Fruit fly (Drosophila melanogaster): ENCODE data around the gene Drak.
A peak's percentile ranks its signal among the peaks of the same experiment; 100 is the strongest.
"Not testable (repeated sequence)": the region's sequence is repeated elsewhere in the genome, so short reads cannot be mapped to it uniquely, and the experiment has no call there.

Drak gene

dm6 chrX:11578841-11579240 is 85.9 kb downstream of the Drak start:
- TF ChIP-seq CG8301 (tag; optimal IDR thresholded peaks at IDR 0.05) (no peak), gl (tag; optimal IDR thresholded peaks at IDR 0.05) (no peak), CG13204 (GFP tag; optimal IDR thresholded peaks at IDR 0.05) (no peak), CG8159 (tag; optimal IDR thresholded peaks at IDR 0.05) (no peak), CG10348 (GFP tag; IDR thresholded peaks at IDR 0.05) (no peak), CG14655 (GFP tag; optimal IDR thresholded peaks at IDR 0.05) (no peak), CG32121 (GFP tag; IDR thresholded peaks at IDR 0.05) (no peak), Ets98B (GFP tag; IDR thresholded peaks at IDR 0.05) (no peak), rn (GFP tag; IDR thresholded peaks at IDR 0.05) (no peak), fd96Ca (GFP tag; IDR thresholded peaks at IDR 0.05) (no peak), EcR (GFP tag; optimal IDR thresholded peaks at IDR 0.05) (no peak), Snoo (tag; optimal IDR thresholded peaks at IDR 0.05) (no peak), CG34367 (tag; optimal IDR thresholded peaks at IDR 0.05) (no peak), CG4496 (GFP tag; IDR thresholded peaks at IDR 0.05) (no peak), CG9948 (tag; optimal IDR thresholded peaks at IDR 0.05) (no peak), Pif1B (GFP tag; optimal IDR thresholded peaks at IDR 0.05) (no peak), CG17806 (tag; optimal IDR thresholded peaks at IDR 0.05) (no peak), CG15710 (tag; optimal IDR thresholded peaks at IDR 0.05) (no peak), CG12605 (GFP tag; IDR thresholded peaks at IDR 0.05) (no peak)

dm6 chrX:11580200-11580840 is 87.4 kb downstream of the Drak start, which contains the start of gene nod:
Gene nod (plus strand): TSS chrX:11580772.
- no peak for TF ChIP-seq CG10348 (GFP tag; IDR thresholded peaks at IDR 0.05)
- peak; percentile 35 for TF ChIP-seq CG17806 (tag; optimal IDR thresholded peaks at IDR 0.05)
- 0 out of 2 replicates have a peak, but pooled peaks have one; percentile 21 for TF ChIP-seq CG12605 (GFP tag; IDR thresholded peaks at IDR 0.05)
- no peak for TF ChIP-seq D1 (tag; optimal IDR thresholded peaks at IDR 0.05)
- TF ChIP-seq Pif1A (GFP tag; optimal IDR thresholded peaks at IDR 0.05): no peak
- no peak for TF ChIP-seq gl (tag; optimal IDR thresholded peaks at IDR 0.05)
- TF ChIP-seq CG34367 (tag; optimal IDR thresholded peaks at IDR 0.05): peak; percentile 2
- no peak; the same call in 1 of the 2 replicates for TF ChIP-seq Ets98B (GFP tag; IDR thresholded peaks at IDR 0.05)
- peak; percentile 9 for TF ChIP-seq CG15710 (tag; optimal IDR thresholded peaks at IDR 0.05)
- TF ChIP-seq CG14655 (GFP tag; optimal IDR thresholded peaks at IDR 0.05): no peak
- peak; percentile 31 for TF ChIP-seq Snoo (tag; optimal IDR thresholded peaks at IDR 0.05)
- TF ChIP-seq CG9948 (tag; optimal IDR thresholded peaks at IDR 0.05): peak; percentile 27
- TF ChIP-seq fd96Ca (GFP tag; IDR thresholded peaks at IDR 0.05): 0 out of 3 replicates have a peak, but pooled peaks have one; percentile 55
- no peak for TF ChIP-seq CG13204 (GFP tag; optimal IDR thresholded peaks at IDR 0.05)
- TF ChIP-seq CG32121 (GFP tag; IDR thresholded peaks at IDR 0.05): peak; percentile 47; the same call in 1 of the 2 replicates
- peak; percentile 4 for TF ChIP-seq CG8301 (tag; optimal IDR thresholded peaks at IDR 0.05)
- no peak for TF ChIP-seq rn (GFP tag; IDR thresholded peaks at IDR 0.05)
- TF ChIP-seq Pif1B (GFP tag; optimal IDR thresholded peaks at IDR 0.05): no peak
- TF ChIP-seq EcR (GFP tag; optimal IDR thresholded peaks at IDR 0.05): no peak
- TF ChIP-seq CG4496 (GFP tag; IDR thresholded peaks at IDR 0.05): 0 out of 3 replicates have a peak, but pooled peaks have one; percentile 45
- TF ChIP-seq CG8159 (tag; optimal IDR thresholded peaks at IDR 0.05): peak; percentile 35

DNA sequence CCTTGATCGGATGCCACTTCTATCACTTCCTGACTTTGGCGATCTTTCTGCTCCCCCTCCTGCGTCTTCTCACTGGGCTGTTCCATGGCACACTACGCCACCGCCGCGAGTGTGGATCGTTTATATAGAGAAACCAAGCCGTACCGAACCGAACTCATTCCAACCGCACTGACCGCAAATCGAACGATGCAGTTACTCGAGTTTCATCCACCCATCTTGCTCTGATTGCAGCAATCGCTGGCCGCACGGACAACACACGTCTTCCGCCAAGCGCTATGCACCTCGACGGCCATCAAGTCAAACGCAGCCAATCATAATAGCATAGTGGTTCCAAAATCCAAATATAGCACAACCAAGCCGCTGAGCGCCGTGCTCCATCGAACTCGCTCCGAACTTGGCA is 91.1 kb downstream of the Drak start, which contains the start of gene pkm:
Gene pkm, minus strand, starts transcription at position 101 of the 400 bp plus-strand sequence.
- TF ChIP-seq CG8301 (tag; optimal IDR thresholded peaks at IDR 0.05) (no peak), CG4496 (GFP tag; IDR thresholded peaks at IDR 0.05) (no peak)

DNA sequence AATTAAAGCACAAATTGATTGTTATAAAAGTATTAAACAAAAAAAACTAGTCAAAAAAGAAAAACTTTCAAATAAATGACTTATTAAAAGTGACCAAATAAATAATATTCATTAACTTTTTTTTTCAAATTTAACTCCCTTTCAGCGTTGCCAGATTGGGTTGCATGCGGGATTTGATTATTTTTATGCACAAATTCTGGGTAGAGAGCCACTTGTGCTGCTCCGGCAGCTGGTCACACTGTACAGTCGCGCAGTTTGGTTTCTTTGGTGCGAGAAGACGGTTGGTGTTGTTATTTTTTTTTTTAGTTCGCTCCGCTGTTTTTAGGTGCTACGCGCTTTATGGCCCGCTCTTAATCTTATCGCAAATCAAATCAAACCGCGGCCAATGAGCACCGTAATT is 106.7 kb downstream of the Drak start, which contains the start of gene rho-4:
Gene rho-4, plus strand, starts transcription at position 250 of the 400 bp plus-strand sequence.
- TF ChIP-seq CG15710 (tag; optimal IDR thresholded peaks at IDR 0.05); Snoo (tag; optimal IDR thresholded peaks at IDR 0.05); EcR (GFP tag; optimal IDR thresholded peaks at IDR 0.05): not testable (repeated sequence)

DNA sequence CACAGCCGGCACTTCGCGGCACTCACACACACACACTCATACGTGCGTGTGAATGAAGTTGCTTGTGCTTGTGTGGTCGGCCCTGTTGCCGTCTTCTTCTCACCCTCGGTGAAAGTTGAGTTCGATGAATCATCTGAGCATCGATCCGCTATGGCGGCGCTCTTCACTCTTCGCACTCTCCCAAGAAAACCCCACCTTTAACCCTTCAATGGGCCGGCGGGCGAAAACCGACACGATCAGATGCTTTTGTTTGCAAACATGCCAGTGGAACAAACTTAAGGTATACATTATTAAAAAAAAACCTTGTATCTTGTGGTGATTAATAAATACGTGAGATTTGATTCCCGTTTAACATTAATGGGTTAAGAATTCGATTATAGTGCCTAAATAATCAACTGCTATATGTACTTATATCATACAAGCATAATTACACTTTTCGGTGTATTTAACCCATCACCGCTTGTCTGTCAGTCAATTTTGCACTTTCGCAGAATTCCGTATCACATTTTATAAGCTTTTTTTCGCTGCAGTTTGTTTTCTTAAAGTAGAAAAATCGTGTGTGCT is 107.9 kb downstream of the Drak start:
- TF ChIP-seq CG15710 (tag; optimal IDR thresholded peaks at IDR 0.05) (peak; percentile 25), Snoo (tag; optimal IDR thresholded peaks at IDR 0.05) (peak; percentile 6), CG17806 (tag; optimal IDR thresholded peaks at IDR 0.05) (peak; percentile 27), CG8301 (tag; optimal IDR thresholded peaks at IDR 0.05) (peak; percentile 15), CG10348 (GFP tag; IDR thresholded peaks at IDR 0.05) (no peak), Pif1B (GFP tag; optimal IDR thresholded peaks at IDR 0.05) (peak; percentile 55), fd96Ca (GFP tag; IDR thresholded peaks at IDR 0.05) (peak; percentile 49; the same call in 1 of the 3 replicates), CG32121 (GFP tag; IDR thresholded peaks at IDR 0.05) (no peak), CG4496 (GFP tag; IDR thresholded peaks at IDR 0.05) (peak; percentile 31; the same call in 2 of the 3 replicates), CG34367 (tag; optimal IDR thresholded peaks at IDR 0.05) (no peak), CG12605 (GFP tag; IDR thresholded peaks at IDR 0.05) (no peak; the same call in 1 of the 2 replicates), Pif1A (GFP tag; optimal IDR thresholded peaks at IDR 0.05) (peak; percentile 63), rn (GFP tag; IDR thresholded peaks at IDR 0.05) (no peak), CG9948 (tag; optimal IDR thresholded peaks at IDR 0.05) (no peak), EcR (GFP tag; optimal IDR thresholded peaks at IDR 0.05) (peak; percentile 67)

- no peak for TF ChIP-seq CG4496 (GFP tag; IDR thresholded peaks at IDR 0.05)
- no peak for TF ChIP-seq CG9948 (tag; optimal IDR thresholded peaks at IDR 0.05)
- 0 out of 2 replicates have a peak, but pooled peaks have one; percentile 22 for TF ChIP-seq CG12605 (GFP tag; IDR thresholded peaks at IDR 0.05)
- TF ChIP-seq Snoo (tag; optimal IDR thresholded peaks at IDR 0.05): no peak
Measured at dm6 chrX:11601408-11601807, 108.5 kb downstream of the Drak start.
